Fruit fly (Drosophila melanogaster): ENCODE data around the gene elm.

The elm gene

dm6 chr3R:5613114-5613443, 41.6 kb downstream of the elm start, which contains the start of gene Atu (continued):
- TF ChIP-seq lola (GFP tag; optimal IDR thresholded peaks at IDR 0.05) (peak in 1 of 3 experiments; percentile 34), CG31388 (GFP tag; optimal IDR thresholded peaks at IDR 0.05) (no peak), CG9817 (tag; optimal IDR thresholded peaks at IDR 0.05) (peak; percentile 25), E2f2 (GFP tag; IDR thresholded peaks at IDR 0.05) (peak; percentile 31; the same call in 1 of the 2 replicates), CG18262 (tag; optimal IDR thresholded peaks at IDR 0.05) (peak; percentile 46), en (GFP tag; optimal IDR thresholded peaks at IDR 0.05) (no peak), sd (tag; optimal IDR thresholded peaks at IDR 0.05) (peak; percentile 63), CG15601 (tag; optimal IDR thresholded peaks at IDR 0.05) (peak; percentile 28), NK7.1 (GFP tag; optimal IDR thresholded peaks at IDR 0.05) (no peak), CG10462 (GFP tag; optimal IDR thresholded peaks at IDR 0.05) (no peak), inv (GFP tag; IDR thresholded peaks at IDR 0.05; ENCODE audit: partially characterized antibody) (peak; percentile 90), CG10209 (GFP tag; optimal IDR thresholded peaks at IDR 0.05) (no peak), Atf-2 (GFP tag; optimal IDR thresholded peaks at IDR 0.05) (no peak), gsb (GFP tag; IDR thresholded peaks at IDR 0.05) (no peak), danr (GFP tag; IDR thresholded peaks at IDR 0.05) (no peak), jumu (GFP tag; optimal IDR thresholded peaks at IDR 0.05) (no peak), Six4 (GFP tag; optimal IDR thresholded peaks at IDR 0.05) (no peak), HLHmδ (GFP tag; optimal IDR thresholded peaks at IDR 0.05) (no peak), hkb (optimal IDR thresholded peaks at IDR 0.05) (peak; percentile 73), hkb (GFP tag; IDR thresholded peaks at IDR 0.05) (no peak), cato (GFP tag; optimal IDR thresholded peaks at IDR 0.05; ENCODE audit: borderline replicate concordance) (peak; percentile 12), salm (tag; optimal IDR thresholded peaks at IDR 0.05) (no peak), zen2 (GFP tag; IDR thresholded peaks at IDR 0.05; ENCODE audit: partially characterized antibody) (peak; percentile 83), oc (tag; optimal IDR thresholded peaks at IDR 0.05) (no peak), z (GFP tag; IDR thresholded peaks at IDR 0.05) (no peak), Camta (GFP tag; optimal IDR thresholded peaks at IDR 0.05) (no peak), CG9727 (GFP tag; optimal IDR thresholded peaks at IDR 0.05) (peak; percentile 32), CG4404 (GFP tag; IDR thresholded peaks at IDR 0.05) (no peak), cg (GFP tag; optimal IDR thresholded peaks at IDR 0.05) (peak; percentile 87), Atf6 (GFP tag; IDR thresholded peaks at IDR 0.05) (no peak), tx (GFP tag; optimal IDR thresholded peaks at IDR 0.05) (peak; percentile 12), Stat92E (GFP tag; optimal IDR thresholded peaks at IDR 0.05) (no peak), CG17186 (GFP tag; optimal IDR thresholded peaks at IDR 0.05) (peak; percentile 57), Hsf (GFP tag; optimal IDR thresholded peaks at IDR 0.05) (peak; percentile 16), Hr3 (GFP tag; optimal IDR thresholded peaks at IDR 0.05) (peak; percentile 42), ftz-f1 (GFP tag; optimal IDR thresholded peaks at IDR 0.05) (no peak), ap (GFP tag; IDR thresholded peaks at IDR 0.05) (no peak), C15 (GFP tag; IDR thresholded peaks at IDR 0.05) (no peak), CG18764 (GFP tag; optimal IDR thresholded peaks at IDR 0.05) (peak; percentile 29), tna (GFP tag; IDR thresholded peaks at IDR 0.05; ENCODE audit: partially characterized antibody) (peak; percentile 83), CG10431 (GFP tag; optimal IDR thresholded peaks at IDR 0.05) (no peak), NfI (GFP tag; optimal IDR thresholded peaks at IDR 0.05) (peak; percentile 27), CG32772 (GFP tag; IDR thresholded peaks at IDR 0.05) (no peak), Chrac-16 (GFP tag; optimal IDR thresholded peaks at IDR 0.05) (peak; percentile 28), Aef1 (GFP tag; IDR thresholded peaks at IDR 0.05) (no peak), CG12659 (GFP tag; optimal IDR thresholded peaks at IDR 0.05) (peak; percentile 74), sens (GFP tag) (peak; percentile 88), Lpt (GFP tag; optimal IDR thresholded peaks at IDR 0.05) (no peak), ham (GFP tag; IDR thresholded peaks at IDR 0.05) (no peak), CG11456 (GFP tag; IDR thresholded peaks at IDR 0.05) (no peak), CG1647 (GFP tag; optimal IDR thresholded peaks at IDR 0.05) (peak; percentile 13), CG15269 (tag; optimal IDR thresholded peaks at IDR 0.05) (no peak)

All from whole organism, embryonic.